Fruit fly (Drosophila melanogaster): ENCODE measurements around the gene Zaf1.

The Zaf1 gene

dm6 chr3R:11623025-11623424, 2.4 kb downstream of the Zaf1 start, which contains the start of gene CG14711 (continued):
- TF ChIP-seq CG4318 (GFP tag; optimal IDR thresholded peaks at IDR 0.05) (no peak), CG11294 (GFP tag; IDR thresholded peaks at IDR 0.05) (0 out of 2 replicates have a peak, but pooled peaks have one; percentile 50), CG15336 (GFP tag; IDR thresholded peaks at IDR 0.05) (peak; percentile 61), cyc (GFP tag; optimal IDR thresholded peaks at IDR 0.05) (peak; percentile 76), spab (GFP tag; optimal IDR thresholded peaks at IDR 0.05) (no peak), Blimp-1 (GFP tag; optimal IDR thresholded peaks at IDR 0.05) (peak; percentile 10), Lpt (GFP tag; optimal IDR thresholded peaks at IDR 0.05) (peak; percentile 50), CG31627 (GFP tag; optimal IDR thresholded peaks at IDR 0.05) (peak; percentile 80), Ets96B (tag; optimal IDR thresholded peaks at IDR 0.05) (peak; percentile 80), CG6808 (GFP tag; optimal IDR thresholded peaks at IDR 0.05) (no peak), acj6 (GFP tag; optimal IDR thresholded peaks at IDR 0.05) (peak; percentile 86), Sox14 (GFP tag; optimal IDR thresholded peaks at IDR 0.05) (peak; percentile 76), vri (GFP tag; optimal IDR thresholded peaks at IDR 0.05) (no peak), Eip78C (GFP tag) (peak; percentile 92), topi (GFP tag; optimal IDR thresholded peaks at IDR 0.05) (no peak), Sox15 (GFP tag; optimal IDR thresholded peaks at IDR 0.05) (peak; percentile 64), esn (GFP tag; optimal IDR thresholded peaks at IDR 0.05) (peak; percentile 87), Sox102F (GFP tag; optimal IDR thresholded peaks at IDR 0.05) (no peak)

dm6 chr3R:11619709-11620409, 5.6 kb downstream of the Zaf1 start, which contains the start of the genes Jupiter and CG14710:
Gene Jupiter (minus strand): TSS chr3R:11619906.
Gene CG14710 (plus strand): TSS chr3R:11620090.
- TF ChIP-seq Met (GFP tag; optimal IDR thresholded peaks at IDR 0.05): no peak
- TF ChIP-seq Eip78C (GFP tag): peak; percentile 68
- peak; percentile 22 for TF ChIP-seq CG11902 (GFP tag; optimal IDR thresholded peaks at IDR 0.05)
- peak; percentile 70; the same call in 2 of the 3 replicates for TF ChIP-seq eg (GFP tag; IDR thresholded peaks at IDR 0.05)
- no peak for TF ChIP-seq Blimp-1 (GFP tag; optimal IDR thresholded peaks at IDR 0.05)
- TF ChIP-seq CG11762 (GFP tag; optimal IDR thresholded peaks at IDR 0.05; ENCODE audit: insufficient read depth): peak; percentile 27
- peak; percentile 56 for TF ChIP-seq esn (GFP tag; optimal IDR thresholded peaks at IDR 0.05)
- TF ChIP-seq pdm3 (GFP tag; optimal IDR thresholded peaks at IDR 0.05): no peak
- TF ChIP-seq Hr38 (GFP tag; optimal IDR thresholded peaks at IDR 0.05): no peak
- peak; percentile 50; the same call in 1 of the 2 replicates for TF ChIP-seq Gug (GFP tag; IDR thresholded peaks at IDR 0.05)
- TF ChIP-seq Hr39 (GFP tag; optimal IDR thresholded peaks at IDR 0.05): peak; percentile 65
- TF ChIP-seq fd85E (GFP tag; optimal IDR thresholded peaks at IDR 0.05): no peak
- peak; percentile 59 for TF ChIP-seq CG3919 (GFP tag; optimal IDR thresholded peaks at IDR 0.05)
- no peak for TF ChIP-seq Eip93F (GFP tag; optimal IDR thresholded peaks at IDR 0.05)
- peak; percentile 57; the same call in 1 of the 2 replicates for TF ChIP-seq CG11294 (GFP tag; IDR thresholded peaks at IDR 0.05)
- no peak for TF ChIP-seq svp (GFP tag)
- TF ChIP-seq salr (GFP tag; optimal IDR thresholded peaks at IDR 0.05): peak in 1 of 2 experiments; percentile 16
- no peak for TF ChIP-seq CG4318 (GFP tag; optimal IDR thresholded peaks at IDR 0.05)
- TF ChIP-seq ss (GFP tag; optimal IDR thresholded peaks at IDR 0.05): peak; percentile 52 to 61
- peak; percentile 73 for TF ChIP-seq lz (GFP tag; optimal IDR thresholded peaks at IDR 0.05)
- no peak for TF ChIP-seq CG6276 (GFP tag; optimal IDR thresholded peaks at IDR 0.05)
- peak; percentile 64 for TF ChIP-seq Ets21C (GFP tag; optimal IDR thresholded peaks at IDR 0.05)
- TF ChIP-seq CG3032 (tag; optimal IDR thresholded peaks at IDR 0.05): peak; percentile 52
- no peak for TF ChIP-seq fd59A (GFP tag; optimal IDR thresholded peaks at IDR 0.05)
- TF ChIP-seq spab (GFP tag; optimal IDR thresholded peaks at IDR 0.05): no peak
- TF ChIP-seq CG8119 (GFP tag; IDR thresholded peaks at IDR 0.05): peak; percentile 37; the same call in 1 of the 3 replicates
- no peak for TF ChIP-seq CG34406 (GFP tag; optimal IDR thresholded peaks at IDR 0.05)
- TF ChIP-seq CG31627 (GFP tag; optimal IDR thresholded peaks at IDR 0.05): peak; percentile 78
- TF ChIP-seq CG1621 (tag; optimal IDR thresholded peaks at IDR 0.05): peak; percentile 39
- peak; percentile 36 for TF ChIP-seq topi (GFP tag; optimal IDR thresholded peaks at IDR 0.05)
- peak; percentile 49 for TF ChIP-seq Sox15 (GFP tag; optimal IDR thresholded peaks at IDR 0.05)
- no peak for TF ChIP-seq Lpt (GFP tag; optimal IDR thresholded peaks at IDR 0.05)
- no peak for TF ChIP-seq CG10669 (GFP tag; optimal IDR thresholded peaks at IDR 0.05)
- TF ChIP-seq Sox102F (GFP tag; optimal IDR thresholded peaks at IDR 0.05): no peak
- TF ChIP-seq CG6808 (GFP tag; optimal IDR thresholded peaks at IDR 0.05): no peak
- no peak for TF ChIP-seq CG6163 (GFP tag; IDR thresholded peaks at IDR 0.05)
- TF ChIP-seq CG6792 (GFP tag; optimal IDR thresholded peaks at IDR 0.05): peak; percentile 17
- peak; percentile 72 for TF ChIP-seq cyc (GFP tag; optimal IDR thresholded peaks at IDR 0.05)
- no peak for TF ChIP-seq CG8632 (GFP tag; optimal IDR thresholded peaks at IDR 0.05)
- no peak for TF ChIP-seq Smox (GFP tag; optimal IDR thresholded peaks at IDR 0.05)
- no peak for TF ChIP-seq vri (GFP tag; optimal IDR thresholded peaks at IDR 0.05)
- peak; percentile 51 for TF ChIP-seq dsx (GFP tag; optimal IDR thresholded peaks at IDR 0.05; ENCODE audit: poor library complexity, severe bottlenecking)
